Fruit fly (Drosophila melanogaster) whole organism, embryonic: ENCODE results near the gene CG12081.
A peak's percentile ranks its signal among the peaks of the same experiment; 100 is the strongest.

Experiments used
- Antp ChIP-seq: fragments of 200-800 bp; sonication (Bioruptor generic); optimal IDR thresholded peaks from 3 replicates; lab custom pipeline; 2016; ENCODE audit warnings: missing biosample characterization, missing genetic modification characterization
- Bdp1 ChIP-seq: fragments of 200-800 bp; sonication (Bioruptor generic); optimal IDR thresholded peaks from 3 replicates; lab custom pipeline; 2016; ENCODE audit warnings: missing biosample characterization, missing genetic modification characterization
- CG11695 ChIP-seq: fragments of 200-800 bp; sonication (Bioruptor generic); IDR thresholded peaks from 3 replicates; pipeline ENCODE4 v1.3.6; 2022; ENCODE audit warnings: missing biosample characterization, missing genetic modification characterization
- CG12104 ChIP-seq: fragments of 200-800 bp; sonication (Bioruptor generic); optimal IDR thresholded peaks from 3 replicates; lab custom pipeline; 2016; ENCODE audit warnings: missing biosample characterization, missing genetic modification characterization
- CG1233 ChIP-seq: fragments of 200-800 bp; sonication (Bioruptor generic); optimal IDR thresholded peaks from 4 replicates; lab custom pipeline; 2018; ENCODE audit warnings: missing biosample characterization, mild to moderate bottlenecking, missing genetic modification characterization
- CG12391 ChIP-seq: fragments of 200-800 bp; sonication (Bioruptor generic); optimal IDR thresholded peaks from 3 replicates; lab custom pipeline; 2018; ENCODE audit warnings: missing biosample characterization, mild to moderate bottlenecking, missing genetic modification characterization, moderate library complexity
- CG12942 ChIP-seq: fragments of 200-800 bp; sonication (Bioruptor generic); optimal IDR thresholded peaks from 3 replicates; lab custom pipeline; 2016; ENCODE audit warnings: missing biosample characterization, missing genetic modification characterization
- CG13775 ChIP-seq: fragments of 200-800 bp; sonication (Bioruptor generic); optimal IDR thresholded peaks from 3 replicates; lab custom pipeline; 2017; ENCODE audit warnings: missing biosample characterization, mild to moderate bottlenecking, missing genetic modification characterization
- CG14710 ChIP-seq: fragments of 200-800 bp; sonication (Bioruptor generic); optimal IDR thresholded peaks from 3 replicates; lab custom pipeline; 2019; ENCODE audit warnings: missing biosample characterization, mild to moderate bottlenecking, missing genetic modification characterization, moderate library complexity
- CG15601 ChIP-seq: fragments of 200-800 bp; sonication (Bioruptor generic); optimal IDR thresholded peaks from 3 replicates; lab custom pipeline; 2019; ENCODE audit warnings: missing biosample characterization, mild to moderate bottlenecking, missing genetic modification characterization, moderate library complexity
- CG17186 ChIP-seq: fragments of 200-800 bp; sonication (Bioruptor generic); optimal IDR thresholded peaks from 3 replicates; lab custom pipeline; 2017; ENCODE audit warnings: missing biosample characterization, missing genetic modification reagents, missing genetic modification characterization
- CG18262 ChIP-seq: fragments of 200-800 bp; optimal IDR thresholded peaks from 3 replicates; lab custom pipeline; 2019; ENCODE audit warnings: missing biosample characterization, mild to moderate bottlenecking, missing genetic modification characterization, moderate library complexity
- CG2875 ChIP-seq: fragments of 200-800 bp; sonication (Bioruptor generic); optimal IDR thresholded peaks from 2 replicates; lab custom pipeline; 2017; ENCODE audit warnings: missing biosample characterization, mild to moderate bottlenecking, missing genetic modification characterization, missing genetic modification reagents
- CG30020 ChIP-seq: fragments of 200-800 bp; optimal IDR thresholded peaks from 2 replicates; lab custom pipeline; 2019; ENCODE audit warnings: missing biosample characterization, mild to moderate bottlenecking, missing genetic modification characterization, moderate library complexity
- CG3065 ChIP-seq: fragments of 200-800 bp; sonication (Bioruptor generic); optimal IDR thresholded peaks from 2 replicates; lab custom pipeline; 2016; ENCODE audit warnings: missing biosample characterization, missing genetic modification characterization
- CG31388 ChIP-seq: fragments of 200-800 bp; sonication (Bioruptor generic); optimal IDR thresholded peaks from 2 replicates; lab custom pipeline; 2016; ENCODE audit warnings: missing biosample characterization, missing genetic modification characterization
- CG3995 ChIP-seq: fragments of 200-800 bp; sonication (Bioruptor generic); optimal IDR thresholded peaks from 3 replicates; lab custom pipeline; 2016; ENCODE audit warnings: missing biosample characterization, missing genetic modification characterization
- CG4328 ChIP-seq: fragments of 200-800 bp; sonication (Bioruptor generic); optimal IDR thresholded peaks from 3 replicates; lab custom pipeline; 2017; ENCODE audit warnings: missing biosample characterization, missing genetic modification reagents, missing genetic modification characterization
- CG4404 ChIP-seq: fragments of 200-800 bp; sonication (Bioruptor generic); IDR thresholded peaks from 2 replicates; pipeline ENCODE4 v1.3.6; 2022; ENCODE audit warnings: missing biosample characterization, missing genetic modification characterization
- CG6175 ChIP-seq: fragments of 200-800 bp; sonication (Bioruptor generic); IDR thresholded peaks from 3 replicates; pipeline ENCODE4 v1.3.6; 2022; ENCODE audit warnings: missing biosample characterization, missing genetic modification characterization
- CG8359 ChIP-seq: fragments of 200-800 bp; sonication (Bioruptor generic); optimal IDR thresholded peaks from 2 replicates; lab custom pipeline; 2017; ENCODE audit warnings: missing biosample characterization, mild to moderate bottlenecking, missing genetic modification characterization, borderline replicate concordance
- CG9609 ChIP-seq: fragments of 200-800 bp; sonication (Bioruptor generic); optimal IDR thresholded peaks from 3 replicates; lab custom pipeline; 2016; ENCODE audit warnings: missing biosample characterization, missing genetic modification characterization
- Camta ChIP-seq: fragments of 200-800 bp; sonication (Bioruptor generic); optimal IDR thresholded peaks from 2 replicates; lab custom pipeline; 2016; ENCODE audit warnings: missing biosample characterization, missing genetic modification characterization
- Elba2 ChIP-seq: fragments of 200-800 bp; sonication (Bioruptor generic); optimal IDR thresholded peaks from 3 replicates; lab custom pipeline; 2016; ENCODE audit warnings: missing biosample characterization, missing genetic modification characterization
- Hr78 ChIP-seq, 2 experiments: fragments of 200-800 bp in 1 of 2; fragments of >200 bp in 1 of 2; sonication (Bioruptor generic) in 1 of 2; optimal IDR thresholded peaks; 2 replicates each; lab custom pipeline; 2017 to 2019; ENCODE audit warnings: missing biosample characterization in 2 of 2, missing genetic modification characterization in 2 of 2, mild to moderate bottlenecking in 1 of 2, moderate library complexity in 1 of 2
- Jarid2 ChIP-seq: fragments of 200-800 bp; sonication (Bioruptor generic); optimal IDR thresholded peaks from 3 replicates; lab custom pipeline; 2017; ENCODE audit warnings: mild to moderate bottlenecking, missing biosample characterization, missing genetic modification reagents, missing genetic modification characterization
- MTF-1 ChIP-seq: fragments of 200-800 bp; sonication (Bioruptor generic); optimal IDR thresholded peaks from 2 replicates; lab custom pipeline; 2018; ENCODE audit warnings: missing biosample characterization, mild to moderate bottlenecking, missing genetic modification characterization, borderline replicate concordance
- Ravus ChIP-seq: fragments of 200-800 bp; sonication (Bioruptor generic); IDR thresholded peaks from 2 replicates; pipeline ENCODE4 v1.3.6; 2022; ENCODE audit warnings: missing biosample characterization, missing genetic modification characterization
- Sox100B ChIP-seq: fragments of 200-800 bp; sonication (Bioruptor generic); optimal IDR thresholded peaks from 3 replicates; lab custom pipeline; 2018; ENCODE audit warnings: missing biosample characterization, mild to moderate bottlenecking, missing genetic modification characterization
- Xbp1 ChIP-seq: fragments of 200-800 bp; sonication (Bioruptor generic); optimal IDR thresholded peaks from 3 replicates; lab custom pipeline; 2016; ENCODE audit warnings: missing biosample characterization, mild to moderate bottlenecking, missing genetic modification characterization
- Xrp1 ChIP-seq: fragments of 200-800 bp; sonication (Bioruptor generic); IDR thresholded peaks from 2 replicates; pipeline ENCODE4 v1.3.6; 2022; ENCODE audit warnings: missing biosample characterization, missing genetic modification characterization
- ase ChIP-seq: fragments of 200-800 bp; sonication (Bioruptor generic); IDR thresholded peaks from 3 replicates; pipeline ENCODE4 v1.3.6; 2022; ENCODE audit warnings: missing biosample characterization, missing genetic modification characterization
- ash1 ChIP-seq: fragments of 200-800 bp; sonication (Bioruptor generic); optimal IDR thresholded peaks from 2 replicates; lab custom pipeline; 2018; ENCODE audit warnings: missing biosample characterization, mild to moderate bottlenecking, missing genetic modification characterization
- esg ChIP-seq: fragments of 200-800 bp; sonication (Bioruptor generic); conservative IDR thresholded peaks from 2 replicates; pipeline ENCODE4 v1.3.6; 2022; ENCODE audit warnings: missing biosample characterization, missing genetic modification characterization
- exex ChIP-seq: fragments of 200-800 bp; sonication (Bioruptor generic); optimal IDR thresholded peaks from 4 replicates; lab custom pipeline; 2018; ENCODE audit warnings: missing biosample characterization, mild to moderate bottlenecking, missing genetic modification characterization, moderate library complexity
- fd96Cb ChIP-seq: fragments of 200-800 bp; sonication (Bioruptor generic); optimal IDR thresholded peaks from 2 replicates; lab custom pipeline; 2018; ENCODE audit warnings: missing biosample characterization, mild to moderate bottlenecking, missing genetic modification characterization, moderate library complexity
- gce ChIP-seq: fragments of 200-800 bp; sonication (Bioruptor generic); IDR thresholded peaks from 3 replicates; pipeline ENCODE4 v1.3.6; 2022; ENCODE audit warnings: missing biosample characterization, missing genetic modification characterization
- gcm2 ChIP-seq: fragments of 200-800 bp; sonication (Bioruptor generic); optimal IDR thresholded peaks from 2 replicates; lab custom pipeline; 2016; ENCODE audit warnings: missing biosample characterization, missing genetic modification characterization
- gem ChIP-seq: fragments of 200-800 bp; sonication (Bioruptor generic); optimal IDR thresholded peaks from 2 replicates; lab custom pipeline; 2019; ENCODE audit warnings: missing biosample characterization, mild to moderate bottlenecking, missing genetic modification characterization, moderate library complexity
- gsb ChIP-seq: fragments of 200-800 bp; sonication (Bioruptor generic); IDR thresholded peaks from 2 replicates; pipeline ENCODE4 v1.3.6; 2022; ENCODE audit warnings: missing biosample characterization, missing genetic modification characterization
- her ChIP-seq: fragments of 200-800 bp; sonication (Bioruptor generic); optimal IDR thresholded peaks from 2 replicates; lab custom pipeline; 2016; ENCODE audit warnings: missing biosample characterization, missing genetic modification characterization
- ken ChIP-seq: fragments of 200-800 bp; sonication (Bioruptor generic); IDR thresholded peaks from 3 replicates; pipeline ENCODE4 v1.3.6; 2022; ENCODE audit warnings: missing biosample characterization, missing genetic modification characterization
- lilli ChIP-seq: fragments of 200-800 bp; sonication (Bioruptor generic); optimal IDR thresholded peaks from 3 replicates; lab custom pipeline; 2016; ENCODE audit warnings: missing biosample characterization, missing genetic modification characterization
- nerfin-1 ChIP-seq: fragments of 200-800 bp; sonication (Bioruptor generic); optimal IDR thresholded peaks from 3 replicates; lab custom pipeline; 2019; ENCODE audit warnings: missing biosample characterization, mild to moderate bottlenecking, missing genetic modification characterization, moderate library complexity
- prd ChIP-seq, 3 experiments: fragments of >200 bp in 2 of 3; fragments of 200-800 bp in 1 of 3; sonication (Bioruptor generic) in 1 of 3; optimal IDR thresholded peaks in 2 of 3; IDR thresholded peaks in 1 of 3; 2 replicates in 2 of 3; 3 replicates in 1 of 3; pipeline versions ENCODE4 v1.3.6 to Lab custom; 2017 to 2022; ENCODE audit warnings: missing biosample characterization in 1 of 3, missing genetic modification characterization in 1 of 3
- slbo ChIP-seq: fragments of 200-800 bp; sonication (Bioruptor generic); IDR thresholded peaks from 2 replicates; pipeline ENCODE4 v1.3.6; 2022; ENCODE audit warnings: missing biosample characterization, missing genetic modification characterization
- sr ChIP-seq: fragments of 200-800 bp; sonication (Bioruptor generic); IDR thresholded peaks from 3 replicates; pipeline ENCODE4 v1.3.6; 2022; ENCODE audit warnings: missing biosample characterization, missing genetic modification characterization
- sug ChIP-seq: fragments of 200-800 bp; optimal IDR thresholded peaks from 2 replicates; lab custom pipeline; 2019; ENCODE audit warnings: missing biosample characterization, mild to moderate bottlenecking, missing genetic modification characterization, moderate library complexity
- tx ChIP-seq: fragments of 200-800 bp; sonication (Bioruptor generic); optimal IDR thresholded peaks from 2 replicates; lab custom pipeline; 2016; ENCODE audit warnings: missing biosample characterization, missing genetic modification characterization
- vfl ChIP-seq: fragments of 200-800 bp; sonication (Bioruptor generic); optimal IDR thresholded peaks from 2 replicates; lab custom pipeline; 2016; ENCODE audit warnings: missing biosample characterization, missing genetic modification characterization
- zfh2 ChIP-seq: fragments of 200-800 bp; sonication (Bioruptor generic); optimal IDR thresholded peaks from 2 replicates; lab custom pipeline; 2016; ENCODE audit warnings: missing biosample characterization, missing genetic modification characterization

The CG12081 gene

dm6 chrX:8606206-8606605 lies 17.6 kb downstream of the CG12081 start, which contains the start of gene Caf1-180 (continued):
- TF ChIP-seq CG12391 (tag; lab: Kevin White, UChicago) = no peak
- no peak for TF ChIP-seq vfl (GFP tag; lab: Kevin White, UChicago)
- no peak for TF ChIP-seq CG4404 (GFP tag; lab: Robert Waterston, UW)
- no peak for TF ChIP-seq fd96Cb
- TF ChIP-seq nerfin-1 (tag; lab: Kevin White, UChicago) = no peak
- TF ChIP-seq ase (GFP tag; lab: Robert Waterston, UW) = no peak
- no peak for TF ChIP-seq CG4328 (GFP tag; lab: Kevin White, UChicago)
- TF ChIP-seq CG17186 (GFP tag; lab: Kevin White, UChicago) = peak; percentile 90
- TF ChIP-seq Ravus (GFP tag; lab: Robert Waterston, UW) = no peak
- TF ChIP-seq prd (optimal IDR thresholded peaks at IDR 0.05; lab: Kevin White, UChicago) = no peak
- no peak for TF ChIP-seq prd (GFP tag; IDR thresholded peaks at IDR 0.05; lab: Robert Waterston, UW)
- no peak for TF ChIP-seq CG3065
- TF ChIP-seq CG31388 (GFP tag; lab: Kevin White, UChicago) = no peak
- no peak for TF ChIP-seq CG12104 (GFP tag; lab: Kevin White, UChicago)
- no peak for TF ChIP-seq sug (tag; lab: Kevin White, UChicago)
- TF ChIP-seq gcm2 (GFP tag; lab: Kevin White, UChicago) = no peak
- no peak for TF ChIP-seq exex (tag; lab: Kevin White, UChicago)
- no peak for TF ChIP-seq Xbp1 (GFP tag; lab: Kevin White, UChicago)
- 0 out of 3 replicates have a peak, but pooled peaks have one; percentile 24 for TF ChIP-seq CG6175 (GFP tag; lab: Robert Waterston, UW)
- no peak for TF ChIP-seq ash1
- TF ChIP-seq Elba2 (GFP tag; lab: Kevin White, UChicago) = no peak
- TF ChIP-seq lilli (GFP tag; lab: Kevin White, UChicago) = peak; percentile 13
- no peak for TF ChIP-seq tx (GFP tag; lab: Kevin White, UChicago)
- peak; percentile 64 for TF ChIP-seq slbo (GFP tag; lab: Robert Waterston, UW)
- TF ChIP-seq CG3995 (GFP tag; lab: Kevin White, UChicago) = peak; percentile 50
- no peak for TF ChIP-seq Sox100B
- no peak for TF ChIP-seq Jarid2
- TF ChIP-seq ken (GFP tag; lab: Robert Waterston, UW) = no peak
- no peak for TF ChIP-seq gem (tag; lab: Kevin White, UChicago)
- no peak for TF ChIP-seq MTF-1
- no peak for TF ChIP-seq CG1233 (GFP tag; lab: Kevin White, UChicago)
- no peak for TF ChIP-seq gsb (GFP tag; lab: Robert Waterston, UW)
- peak; percentile 63 for TF ChIP-seq zfh2
- no peak for TF ChIP-seq CG2875 (GFP tag; lab: Kevin White, UChicago)
- TF ChIP-seq esg (GFP tag; lab: Robert Waterston, UW) = no peak
- TF ChIP-seq gce (GFP tag; lab: Robert Waterston, UW) = no peak
- no peak for TF ChIP-seq CG13775 (GFP tag; lab: Kevin White, UChicago)
- TF ChIP-seq CG11695 (GFP tag; lab: Robert Waterston, UW) = no peak
- TF ChIP-seq CG18262 = peak; percentile 13
- TF ChIP-seq CG9609 = no peak
- no peak for TF ChIP-seq Hr78 (GFP tag; optimal IDR thresholded peaks at IDR 0.05; lab: Kevin White, UChicago)
- no peak for TF ChIP-seq CG15601 (tag; lab: Kevin White, UChicago)
- no peak for TF ChIP-seq Bdp1
- no peak for TF ChIP-seq sr (GFP tag; lab: Robert Waterston, UW)
- peak; percentile 2 for TF ChIP-seq CG30020 (tag; lab: Kevin White, UChicago)
- peak; percentile 20 for TF ChIP-seq CG12942
- no peak for TF ChIP-seq Camta
- no peak for TF ChIP-seq Xrp1
- no peak for TF ChIP-seq her (GFP tag; lab: Kevin White, UChicago)
- TF ChIP-seq Antp (GFP tag; lab: Kevin White, UChicago) = peak; percentile 42
- TF ChIP-seq CG14710 (tag; lab: Kevin White, UChicago) = peak; percentile 60
- no peak for TF ChIP-seq CG8359 (GFP tag; lab: Kevin White, UChicago)
